Fruit fly (Drosophila melanogaster): ENCODE measurements around the gene klu.

dm6 chr3L:10949685-10950286, 59.2 kb downstream of the klu start:
- TF ChIP-seq CG4318 (GFP tag; optimal IDR thresholded peaks at IDR 0.05) (no peak), CG8119 (GFP tag; IDR thresholded peaks at IDR 0.05) (no peak), Blimp-1 (GFP tag; optimal IDR thresholded peaks at IDR 0.05) (no peak), Eip93F (GFP tag; optimal IDR thresholded peaks at IDR 0.05) (no peak), CG31627 (GFP tag; optimal IDR thresholded peaks at IDR 0.05) (no peak), Hr4 (GFP tag; optimal IDR thresholded peaks at IDR 0.05) (no peak), Lpt (GFP tag; optimal IDR thresholded peaks at IDR 0.05) (no peak), CG1621 (tag; optimal IDR thresholded peaks at IDR 0.05) (no peak), eg (GFP tag; IDR thresholded peaks at IDR 0.05) (no peak)
